Fruit fly (Drosophila melanogaster) Kc167 (cell line): ENCODE results near the gene knrl.

Experiments used
- Myc ChIP-seq: fragments of >200 bp; optimal IDR thresholded peaks from 2 replicates; lab custom pipeline; 2017; ENCODE audit warnings: missing external identifiers
- Sin3A ChIP-seq: fragments of >200 bp; optimal IDR thresholded peaks from 2 replicates; lab custom pipeline; 2018; ENCODE audit warnings: missing external identifiers
- h ChIP-seq: fragments of >200 bp; optimal IDR thresholded peaks from 3 replicates; lab custom pipeline; 2018; ENCODE audit warnings: missing external identifiers
- insv ChIP-seq: fragments of >200 bp; optimal IDR thresholded peaks from 3 replicates; lab custom pipeline; 2018; ENCODE audit warnings: missing external identifiers
- psq ChIP-seq: fragments of >200 bp; optimal IDR thresholded peaks from 2 replicates; lab custom pipeline; 2017; ENCODE audit warnings: missing external identifiers
- ttk ChIP-seq: sonication (Bioruptor generic); optimal IDR thresholded peaks from 2 replicates; lab custom pipeline; 2017; ENCODE audit warnings: missing external identifiers

knrl gene

dm6 chr3L:20635590-20636139 lies 15.2 kb upstream of the knrl start:
- no peak for TF ChIP-seq Sin3A (lab: Kevin White, UChicago)
- TF ChIP-seq insv (lab: Kevin White, UChicago) = no peak
- no peak for TF ChIP-seq psq (lab: Kevin White, UChicago)
- TF ChIP-seq ttk (lab: Kevin White, UChicago) = no peak
- TF ChIP-seq h (lab: Kevin White, UChicago) = no peak
- no peak for TF ChIP-seq Myc (lab: Kevin White, UChicago)

- TF ChIP-seq Sin3A (lab: Kevin White, UChicago) = no peak
- no peak for TF ChIP-seq ttk (lab: Kevin White, UChicago)
Observed at dm6 chr3L:20634459-20634858, 14.0 kb upstream of the knrl start.

- no peak for TF ChIP-seq psq (lab: Kevin White, UChicago)
Observed at dm6 chr3L:20632320-20632719, 11.9 kb upstream of the knrl start.

DNA sequence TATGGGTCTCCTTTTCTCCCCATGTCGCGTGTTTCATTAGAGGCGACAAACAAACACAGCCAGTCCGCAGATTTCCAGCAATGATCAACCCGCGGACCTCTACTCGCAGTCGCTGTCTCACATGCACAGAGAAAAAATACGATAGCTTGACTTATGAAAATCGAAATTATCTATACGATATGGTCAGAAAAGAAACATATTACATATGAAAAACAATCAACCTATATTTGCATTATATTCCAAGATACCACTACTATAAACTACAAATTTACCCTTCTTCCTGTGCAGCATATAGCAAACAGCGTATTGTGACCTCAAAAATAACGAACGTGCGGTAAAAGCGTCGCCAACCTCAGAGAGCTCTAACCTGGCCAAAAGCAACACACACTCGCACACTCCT lies 11.4 kb upstream of the knrl start:
- no peak for TF ChIP-seq Sin3A (lab: Kevin White, UChicago)
- TF ChIP-seq insv (lab: Kevin White, UChicago) = no peak

- TF ChIP-seq Myc (lab: Kevin White, UChicago) (no peak), psq (lab: Kevin White, UChicago) (no peak), insv (lab: Kevin White, UChicago) (no peak), h (lab: Kevin White, UChicago) (no peak), ttk (lab: Kevin White, UChicago) (no peak), Sin3A (lab: Kevin White, UChicago) (no peak)
Observed at dm6 chr3L:20630602-20631001, 10.1 kb upstream of the knrl start.

DNA sequence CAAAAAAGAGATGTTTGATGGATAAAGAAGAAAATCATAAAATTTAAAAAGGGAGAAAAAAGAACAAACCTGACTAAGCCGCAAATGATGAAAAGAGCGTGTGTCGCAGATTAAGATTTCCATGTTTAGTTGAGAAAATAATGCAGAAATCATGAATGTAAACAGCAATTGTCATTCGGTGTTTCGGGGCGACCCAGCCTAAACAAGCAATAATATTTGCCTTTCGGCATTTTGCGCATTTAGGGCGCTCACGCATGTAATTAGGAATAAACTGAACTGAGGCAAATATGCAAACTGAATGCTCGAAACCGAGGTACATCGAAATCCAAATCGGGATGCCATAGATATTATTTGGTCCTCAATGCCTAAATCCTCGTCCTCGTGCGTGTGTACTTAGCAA lies 8.7 kb upstream of the knrl start:
- no peak for TF ChIP-seq psq (lab: Kevin White, UChicago)
- no peak for TF ChIP-seq ttk (lab: Kevin White, UChicago)
- no peak for TF ChIP-seq Myc (lab: Kevin White, UChicago)
- no peak for TF ChIP-seq Sin3A (lab: Kevin White, UChicago)
- TF ChIP-seq h (lab: Kevin White, UChicago) = no peak
- no peak for TF ChIP-seq insv (lab: Kevin White, UChicago)

- TF ChIP-seq psq (lab: Kevin White, UChicago) (no peak), Sin3A (lab: Kevin White, UChicago) (no peak), ttk (lab: Kevin White, UChicago) (no peak), insv (lab: Kevin White, UChicago) (no peak), h (lab: Kevin White, UChicago) (no peak), Myc (lab: Kevin White, UChicago) (no peak)
Observed at dm6 chr3L:20624626-20625025, 4.2 kb upstream of the knrl start.

DNA sequence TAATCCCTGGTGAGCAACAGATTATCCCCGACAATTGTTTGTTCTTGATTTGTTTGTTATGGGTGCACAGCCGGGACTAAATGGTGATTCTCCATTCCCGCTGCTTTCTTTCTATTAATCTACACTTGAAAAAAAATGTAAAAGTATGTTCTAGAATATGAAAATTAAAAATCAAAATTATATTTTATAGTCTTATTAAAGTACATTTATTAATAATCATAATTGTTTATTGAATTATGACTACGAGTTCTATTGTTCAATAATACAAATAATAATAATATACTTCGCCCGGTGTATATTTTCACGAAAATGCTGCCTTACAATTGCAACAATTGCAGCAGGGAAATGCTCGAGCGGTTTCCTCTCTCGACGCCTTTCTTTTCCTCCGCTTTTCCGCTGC lies 3.1 kb upstream of the knrl start:
- TF ChIP-seq Myc (lab: Kevin White, UChicago) (no peak), Sin3A (lab: Kevin White, UChicago) (no peak), insv (lab: Kevin White, UChicago) (no peak), h (lab: Kevin White, UChicago) (no peak), ttk (lab: Kevin White, UChicago) (no peak), psq (lab: Kevin White, UChicago) (no peak)

dm6 chr3L:20623139-20623538 lies 2.7 kb upstream of the knrl start:
- TF ChIP-seq h (lab: Kevin White, UChicago) (no peak), psq (lab: Kevin White, UChicago) (no peak), insv (lab: Kevin White, UChicago) (no peak), ttk (lab: Kevin White, UChicago) (no peak), Sin3A (lab: Kevin White, UChicago) (no peak), Myc (lab: Kevin White, UChicago) (no peak)

DNA sequence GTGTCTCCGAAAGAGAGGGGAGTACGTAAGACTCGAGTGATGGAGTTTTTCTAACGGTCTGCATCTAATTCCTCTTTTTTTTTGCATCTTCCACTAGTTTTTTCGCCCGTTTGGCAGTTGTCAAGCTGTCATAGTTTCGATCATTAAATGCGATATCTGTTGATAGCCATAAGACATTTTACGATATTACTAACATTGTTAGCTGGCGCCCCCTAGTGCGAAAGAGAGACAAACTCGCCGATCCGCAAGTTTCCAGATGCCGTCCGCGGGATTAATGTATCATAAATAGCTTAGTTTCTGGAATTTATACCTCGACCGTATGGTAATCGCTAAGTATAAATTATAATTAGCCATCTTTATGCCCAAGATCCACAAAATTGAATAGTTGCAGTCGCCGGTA lies 1.7 kb upstream of the knrl start:
- no peak for TF ChIP-seq ttk (lab: Kevin White, UChicago)
- no peak for TF ChIP-seq Myc (lab: Kevin White, UChicago)
- no peak for TF ChIP-seq h (lab: Kevin White, UChicago)
- no peak for TF ChIP-seq insv (lab: Kevin White, UChicago)
- TF ChIP-seq Sin3A (lab: Kevin White, UChicago) = no peak
- TF ChIP-seq psq (lab: Kevin White, UChicago) = no peak

dm6 chr3L:20621455-20622158 lies 1.1 kb upstream of the knrl start:
- no peak for TF ChIP-seq ttk (lab: Kevin White, UChicago)

dm6 chr3L:20616409-20617292 lies 3.8 kb downstream of the knrl start:
- TF ChIP-seq Sin3A (lab: Kevin White, UChicago) = no peak
- TF ChIP-seq Myc (lab: Kevin White, UChicago) = no peak
- no peak for TF ChIP-seq ttk (lab: Kevin White, UChicago)
- no peak for TF ChIP-seq psq (lab: Kevin White, UChicago)
- no peak for TF ChIP-seq h (lab: Kevin White, UChicago)
- TF ChIP-seq insv (lab: Kevin White, UChicago) = no peak
